Fruit fly (Drosophila melanogaster): ENCODE measurements around the gene pum.

Gene pum

dm6 chr3R:9237268-9238091 is at the start of gene pum (continued):
- no peak for TF ChIP-seq da (GFP tag; optimal IDR thresholded peaks at IDR 0.05)
- no peak for TF ChIP-seq CG12071 (GFP tag; optimal IDR thresholded peaks at IDR 0.05)
- TF ChIP-seq CG6791 (GFP tag; IDR thresholded peaks at IDR 0.05; ENCODE audit: partially characterized antibody) = no peak
- TF ChIP-seq H2.0 (GFP tag; IDR thresholded peaks at IDR 0.05) = peak; percentile 64
- TF ChIP-seq fd96Cb (tag; optimal IDR thresholded peaks at IDR 0.05) = peak; percentile 21
- TF ChIP-seq CG11247 (GFP tag; IDR thresholded peaks at IDR 0.05) = no peak; the same call in 1 of the 2 replicates
- TF ChIP-seq slp2 (GFP tag; optimal IDR thresholded peaks at IDR 0.05) = no peak
- TF ChIP-seq dpn (GFP tag; optimal IDR thresholded peaks at IDR 0.05) = peak in 1 of 2 experiments; percentile 37
- no peak for TF ChIP-seq Antp (GFP tag; optimal IDR thresholded peaks at IDR 0.05)
- no peak; the same call in 1 of the 2 replicates for TF ChIP-seq CG32772 (GFP tag; IDR thresholded peaks at IDR 0.05)
- TF ChIP-seq dysf (GFP tag; IDR thresholded peaks at IDR 0.05) = peak; percentile 47; the same call in 1 of the 3 replicates
- no peak for TF ChIP-seq ken (GFP tag; IDR thresholded peaks at IDR 0.05)
- no peak for TF ChIP-seq Usf (GFP tag; optimal IDR thresholded peaks at IDR 0.05)
- no peak for TF ChIP-seq CG12236 (GFP tag; optimal IDR thresholded peaks at IDR 0.05)
- TF ChIP-seq Lhr (GFP tag; optimal IDR thresholded peaks at IDR 0.05) = peak; percentile 65
- TF ChIP-seq CG13775 (GFP tag; optimal IDR thresholded peaks at IDR 0.05) = peak; percentile 18
- peak; percentile 35 for TF ChIP-seq MESR4 (GFP tag; optimal IDR thresholded peaks at IDR 0.05)
- TF ChIP-seq Doc2 (GFP tag; IDR thresholded peaks at IDR 0.05) = no peak
- peak; percentile 75 for TF ChIP-seq CG10267 (tag; optimal IDR thresholded peaks at IDR 0.05)
- TF ChIP-seq CG6272 (GFP tag; IDR thresholded peaks at IDR 0.05) = no peak
- no peak for TF ChIP-seq CG11456 (GFP tag; IDR thresholded peaks at IDR 0.05)
- TF ChIP-seq lilli (GFP tag; optimal IDR thresholded peaks at IDR 0.05) = no peak
- TF ChIP-seq sqz (GFP tag; optimal IDR thresholded peaks at IDR 0.05) = peak; percentile 95
- TF ChIP-seq CG1832 (GFP tag; optimal IDR thresholded peaks at IDR 0.05) = no peak
- peak; percentile 99 for TF ChIP-seq grau (tag; optimal IDR thresholded peaks at IDR 0.05)
- TF ChIP-seq Oli (tag; optimal IDR thresholded peaks at IDR 0.05) = no peak
- TF ChIP-seq ftz-f1 (GFP tag; optimal IDR thresholded peaks at IDR 0.05) = no peak
- no peak for TF ChIP-seq Bgb (GFP tag; IDR thresholded peaks at IDR 0.05; ENCODE audit: partially characterized antibody)
- peak; percentile 73 for TF ChIP-seq gem (tag; optimal IDR thresholded peaks at IDR 0.05)
- TF ChIP-seq abd-A (tag; optimal IDR thresholded peaks at IDR 0.05) = no peak
- TF ChIP-seq CG7556 (GFP tag; optimal IDR thresholded peaks at IDR 0.05) = peak; percentile 8
- no peak for TF ChIP-seq Gug (GFP tag; IDR thresholded peaks at IDR 0.05)
- no peak for TF ChIP-seq sc (optimal IDR thresholded peaks at IDR 0.05)
- TF ChIP-seq sc (GFP tag; optimal IDR thresholded peaks at IDR 0.05) = no peak
- no peak for TF ChIP-seq Dfd (GFP tag; optimal IDR thresholded peaks at IDR 0.05)
- TF ChIP-seq dan (GFP tag; IDR thresholded peaks at IDR 0.05) = no peak
- TF ChIP-seq Nf-YB (GFP tag; optimal IDR thresholded peaks at IDR 0.05) = no peak
- TF ChIP-seq CG11504 (tag; optimal IDR thresholded peaks at IDR 0.05) = peak; percentile 69
- TF ChIP-seq CG17328 (GFP tag; IDR thresholded peaks at IDR 0.05) = peak; percentile 27; the same call in 1 of the 2 replicates
- no peak for TF ChIP-seq pita (GFP tag; optimal IDR thresholded peaks at IDR 0.05)
- no peak for TF ChIP-seq Side (GFP tag; optimal IDR thresholded peaks at IDR 0.05)
- no peak for TF ChIP-seq CG13624 (GFP tag; optimal IDR thresholded peaks at IDR 0.05)
- peak; percentile 50 for TF ChIP-seq CG2116 (GFP tag; optimal IDR thresholded peaks at IDR 0.05)
- TF ChIP-seq CG11398 (GFP tag; optimal IDR thresholded peaks at IDR 0.05) = no peak
- TF ChIP-seq unc-4 (GFP tag; IDR thresholded peaks at IDR 0.05; ENCODE audit: partially characterized antibody) = no peak
- no peak for TF ChIP-seq ro (GFP tag; IDR thresholded peaks at IDR 0.05)
- no peak for TF ChIP-seq sr (GFP tag; IDR thresholded peaks at IDR 0.05)
- TF ChIP-seq sd (tag; optimal IDR thresholded peaks at IDR 0.05) = peak; percentile 10
- peak; percentile 64 for TF ChIP-seq CG31441 (GFP tag; IDR thresholded peaks at IDR 0.05)
- peak; percentile 47 for TF ChIP-seq az2 (GFP tag; optimal IDR thresholded peaks at IDR 0.05)
